Worm (Caenorhabditis elegans) whole organism, young adult: ENCODE measurements around the gene acr-12.

Source experiments
- B0035.1 ChIP-seq: sonication (generic microtip); optimal IDR thresholded peaks from 2 replicates; lab custom pipeline; 2016; ENCODE audit warnings: missing genetic modification characterization, mild to moderate bottlenecking, missing compliant biosample characterization, missing genotype, missing genetic modification reagents
- B0261.1 ChIP-seq: sonication (generic microtip); optimal IDR thresholded peaks from 2 replicates; lab custom pipeline; 2016; ENCODE audit warnings: mild to moderate bottlenecking, missing genetic modification characterization, moderate library complexity, missing compliant biosample characterization
- B0336.3 ChIP-seq: fragments of 200-800 bp; sonication (Bioruptor generic); IDR thresholded peaks from 2 replicates; pipeline ENCODE4 v1.3.6; 2022; ENCODE audit warnings: missing genetic modification characterization, missing compliant biosample characterization
- C17E4.6 ChIP-seq: fragments of 200-800 bp; sonication (Bioruptor generic); IDR thresholded peaks from 2 replicates; pipeline ENCODE4 v1.3.6; 2022; ENCODE audit warnings: missing genetic modification reagents, missing genetic modification characterization, missing compliant biosample characterization
- F22D6.2 ChIP-seq: sonication (generic microtip); optimal IDR thresholded peaks from 2 replicates; lab custom pipeline; 2016; ENCODE audit warnings: mild to moderate bottlenecking, missing genetic modification characterization, missing compliant biosample characterization
- F23B12.7 ChIP-seq: sonication (generic microtip); optimal IDR thresholded peaks from 2 replicates; lab custom pipeline; 2017; ENCODE audit warnings: missing genetic modification characterization, mild to moderate bottlenecking, missing compliant biosample characterization, antibody characterized with exemption, moderate library complexity; ENCODE audit not compliant: insufficient read depth
- F52B5.7 ChIP-seq: sonication (generic microtip); optimal IDR thresholded peaks from 2 replicates; lab custom pipeline; 2016; ENCODE audit warnings: mild to moderate bottlenecking, missing genetic modification characterization, missing compliant biosample characterization
- F57C9.4 ChIP-seq: sonication (generic microtip); optimal IDR thresholded peaks from 2 replicates; lab custom pipeline; 2017; ENCODE audit warnings: mild to moderate bottlenecking, missing genetic modification characterization, missing compliant biosample characterization
- T07F8.4 ChIP-seq: sonication (generic microtip); optimal IDR thresholded peaks from 2 replicates; lab custom pipeline; 2016; ENCODE audit warnings: mild to moderate bottlenecking, missing genetic modification characterization, moderate library complexity, missing compliant biosample characterization
- Y53F4B.3 ChIP-seq: fragments of 200-800 bp; sonication (Bioruptor generic); IDR thresholded peaks from 2 replicates; pipeline ENCODE4 v1.3.6; 2022; ENCODE audit warnings: missing genetic modification reagents, missing genetic modification characterization, missing compliant biosample characterization
- Y67H2A.10 ChIP-seq: fragments of 200-800 bp; sonication (Bioruptor generic); conservative IDR thresholded peaks from 2 replicates; pipeline ENCODE4 v1.3.6; 2022; ENCODE audit warnings: missing genetic modification reagents, missing genetic modification characterization, missing compliant biosample characterization
- ZK185.1 ChIP-seq: sonication (generic microtip); optimal IDR thresholded peaks from 2 replicates; lab custom pipeline; 2016; ENCODE audit warnings: mild to moderate bottlenecking, missing genetic modification characterization, missing compliant biosample characterization; ENCODE audit not compliant: poor library complexity, severe bottlenecking
- akir-1 ChIP-seq: fragments of 200-800 bp; sonication (Bioruptor generic); optimal IDR thresholded peaks from 2 replicates; lab custom pipeline; 2018; ENCODE audit warnings: mild to moderate bottlenecking, missing genetic modification characterization, moderate library complexity, missing compliant biosample characterization
- attf-3 ChIP-seq: fragments of 200-800 bp; sonication (Bioruptor generic); conservative IDR thresholded peaks from 2 replicates; pipeline ENCODE4 v1.3.6; 2022; ENCODE audit warnings: missing genetic modification reagents, missing genetic modification characterization, missing compliant biosample characterization
- bed-1 ChIP-seq: fragments of 200-800 bp; sonication (Bioruptor generic); IDR thresholded peaks from 2 replicates; pipeline ENCODE4 v1.3.6; 2022; ENCODE audit warnings: missing genetic modification reagents, missing genetic modification characterization, missing compliant biosample characterization
- cebp-1 ChIP-seq, 2 experiments: fragments of 200-800 bp in 1 of 2; sonication (Bioruptor generic) in 1 of 2; sonication (generic microtip) in 1 of 2; IDR thresholded peaks in 1 of 2; optimal IDR thresholded peaks in 1 of 2; 2 replicates each; pipeline versions ENCODE4 v1.3.6 to Lab custom; 2017 to 2022; ENCODE audit warnings: missing compliant biosample characterization in 2 of 2, missing genetic modification characterization in 2 of 2, mild to moderate bottlenecking in 1 of 2, missing genetic modification reagents in 1 of 2, moderate library complexity in 1 of 2
- cebp-2 ChIP-seq: fragments of 200-800 bp; sonication (Bioruptor generic); IDR thresholded peaks from 2 replicates; pipeline ENCODE4 v1.3.6; 2022; ENCODE audit warnings: missing genetic modification characterization, missing compliant biosample characterization
- ceh-27 ChIP-seq: fragments of 200-800 bp; sonication (Bioruptor generic); optimal IDR thresholded peaks from 2 replicates; lab custom pipeline; 2018; ENCODE audit warnings: mild to moderate bottlenecking, missing genetic modification characterization, moderate library complexity, missing compliant biosample characterization
- ceh-40 ChIP-seq: fragments of 200-800 bp; sonication (Bioruptor generic); IDR thresholded peaks from 2 replicates; pipeline ENCODE4 v1.3.6; 2022; ENCODE audit warnings: missing genetic modification characterization, missing compliant biosample characterization
- ceh-91 ChIP-seq: fragments of 200-800 bp; sonication (Bioruptor generic); IDR thresholded peaks from 2 replicates; pipeline ENCODE4 v1.3.6; 2022; ENCODE audit warnings: missing genetic modification reagents, missing genetic modification characterization, missing compliant biosample characterization
- dpff-1 ChIP-seq: sonication (generic microtip); optimal IDR thresholded peaks from 2 replicates; lab custom pipeline; 2017; ENCODE audit warnings: mild to moderate bottlenecking, missing genetic modification characterization, missing compliant biosample characterization
- egl-18 ChIP-seq: fragments of 200-800 bp; sonication (Bioruptor generic); IDR thresholded peaks from 2 replicates; pipeline ENCODE4 v1.3.6; 2022; ENCODE audit warnings: missing genetic modification reagents, missing genetic modification characterization, missing compliant biosample characterization
- egl-44 ChIP-seq: fragments of 200-800 bp; sonication (Bioruptor generic); IDR thresholded peaks from 2 replicates; pipeline ENCODE4 v1.3.6; 2022; ENCODE audit warnings: missing genetic modification reagents, missing genetic modification characterization, missing compliant biosample characterization
- egrh-3 ChIP-seq: fragments of 200-800 bp; sonication (Bioruptor generic); IDR thresholded peaks from 2 replicates; pipeline ENCODE4 v1.3.6; 2022; ENCODE audit warnings: missing genetic modification reagents, missing genetic modification characterization, missing compliant biosample characterization
- ekl-4 ChIP-seq: fragments of 200-800 bp; sonication (Bioruptor generic); IDR thresholded peaks from 2 replicates; pipeline ENCODE4 v1.3.6; 2022; ENCODE audit warnings: missing genetic modification reagents, missing genetic modification characterization, missing compliant biosample characterization
- gei-17 ChIP-seq: fragments of 200-800 bp; sonication (Bioruptor generic); optimal IDR thresholded peaks from 2 replicates; lab custom pipeline; 2018; ENCODE audit warnings: mild to moderate bottlenecking, missing genetic modification characterization, missing compliant biosample characterization
- hsf-1 ChIP-seq: fragments of 200-800 bp; sonication (Bioruptor generic); IDR thresholded peaks from 2 replicates; pipeline ENCODE4 v1.3.6; 2022; ENCODE audit warnings: missing genetic modification reagents, missing genetic modification characterization, missing compliant biosample characterization
- lag-1 ChIP-seq: fragments of 200-800 bp; sonication (Bioruptor generic); IDR thresholded peaks from 2 replicates; pipeline ENCODE4 v1.3.6; 2022; ENCODE audit warnings: missing genetic modification reagents, missing genetic modification characterization, missing compliant biosample characterization
- let-526 ChIP-seq: fragments of 200-800 bp; sonication (Bioruptor generic); IDR thresholded peaks from 2 replicates; pipeline ENCODE4 v1.3.6; 2022; ENCODE audit warnings: missing genetic modification reagents, missing genetic modification characterization, missing compliant biosample characterization
- let-607 ChIP-seq, 2 experiments: fragments of 200-800 bp in 1 of 2; sonication (Bioruptor generic) in 1 of 2; sonication (generic microtip) in 1 of 2; optimal IDR thresholded peaks; 2 replicates each; lab custom pipeline; 2016 to 2018; ENCODE audit warnings: mild to moderate bottlenecking in 2 of 2, missing compliant biosample characterization in 2 of 2, missing genetic modification characterization in 2 of 2, moderate library complexity in 2 of 2, missing genotype in 1 of 2
- lin-35 ChIP-seq, 3 experiments: fragments of 150-350 bp in 2 of 3; sonication (generic microtip) in 1 of 3; optimal IDR thresholded peaks; 2 replicates each; lab custom pipeline; 2014 to 2018; ENCODE audit warnings: missing biosample characterization in 3 of 3, missing genetic modification characterization in 3 of 3, missing genetic modification reagents in 3 of 3
- madf-10 ChIP-seq: sonication (generic microtip); optimal IDR thresholded peaks from 2 replicates; lab custom pipeline; 2016; ENCODE audit warnings: mild to moderate bottlenecking, missing genetic modification characterization, missing compliant biosample characterization
- madf-8 ChIP-seq: fragments of 200-800 bp; sonication (Bioruptor generic); conservative IDR thresholded peaks from 2 replicates; pipeline ENCODE4 v1.3.6; 2022; ENCODE audit warnings: missing genetic modification reagents, missing genetic modification characterization, missing compliant biosample characterization
- mel-28 ChIP-seq: sonication (generic microtip); optimal IDR thresholded peaks from 2 replicates; lab custom pipeline; 2016; ENCODE audit warnings: borderline replicate concordance, mild to moderate bottlenecking, missing genetic modification characterization, missing compliant biosample characterization
- nfya-2 ChIP-seq: fragments of 200-800 bp; sonication (Bioruptor generic); IDR thresholded peaks from 2 replicates; pipeline ENCODE4 v1.3.6; 2022; ENCODE audit warnings: missing genetic modification reagents, missing genetic modification characterization, missing compliant biosample characterization
- nhr-120 ChIP-seq: fragments of 200-800 bp; sonication (Bioruptor generic); IDR thresholded peaks from 2 replicates; pipeline ENCODE4 v1.3.6; 2022; ENCODE audit warnings: missing genetic modification characterization, missing compliant biosample characterization
- nhr-80 ChIP-seq: sonication (generic microtip); optimal IDR thresholded peaks from 2 replicates; lab custom pipeline; 2016; ENCODE audit warnings: missing genetic modification characterization, missing compliant biosample characterization
- nhr-90 ChIP-seq: sonication (generic microtip); optimal IDR thresholded peaks from 2 replicates; lab custom pipeline; 2016; ENCODE audit warnings: missing genotype, mild to moderate bottlenecking, missing genetic modification characterization, missing compliant biosample characterization
- pha-4 ChIP-seq: fragments of 150-350 bp; sonication (generic microtip); optimal IDR thresholded peaks from 2 replicates; lab custom pipeline; 2014; ENCODE audit warnings: missing biosample characterization, missing genetic modification reagents, missing genetic modification characterization
- repo-1 ChIP-seq: sonication (generic microtip); optimal IDR thresholded peaks from 2 replicates; lab custom pipeline; 2017; ENCODE audit warnings: mild to moderate bottlenecking, missing genetic modification characterization, missing compliant biosample characterization
- rpc-1 ChIP-seq, 2 experiments: fragments of 150-350 bp in 1 of 2; sonication (generic microtip) in 1 of 2; optimal IDR thresholded peaks; 2 replicates each; lab custom pipeline; 2014 to 2018; ENCODE audit warnings: missing biosample characterization in 1 of 2, missing genetic modification characterization in 1 of 2, missing genetic modification reagents in 1 of 2, missing genotype in 1 of 2
- snpc-1.3 ChIP-seq: sonication (generic microtip); optimal IDR thresholded peaks from 2 replicates; lab custom pipeline; 2017; ENCODE audit warnings: missing genetic modification characterization, mild to moderate bottlenecking, missing compliant biosample characterization, antibody characterized with exemption, moderate library complexity, missing genotype, missing genetic modification reagents; ENCODE audit not compliant: insufficient read depth
- somi-1 ChIP-seq: fragments of 200-800 bp; sonication (Bioruptor generic); optimal IDR thresholded peaks from 2 replicates; lab custom pipeline; 2018; ENCODE audit warnings: mild to moderate bottlenecking, missing genetic modification characterization, missing compliant biosample characterization
- tlf-1 ChIP-seq: fragments of 200-800 bp; sonication (Bioruptor generic); optimal IDR thresholded peaks from 2 replicates; lab custom pipeline; 2018; ENCODE audit warnings: mild to moderate bottlenecking, missing genetic modification characterization, missing compliant biosample characterization
- ztf-22 ChIP-seq: fragments of 200-800 bp; sonication (Bioruptor generic); optimal IDR thresholded peaks from 2 replicates; lab custom pipeline; 2018; ENCODE audit warnings: mild to moderate bottlenecking, missing genetic modification characterization, moderate library complexity, missing compliant biosample characterization
- ztf-26 ChIP-seq: sonication (generic microtip); optimal IDR thresholded peaks from 2 replicates; lab custom pipeline; 2017; ENCODE audit warnings: missing genetic modification characterization, missing compliant biosample characterization
- ztf-6 ChIP-seq: fragments of 200-800 bp; sonication (Bioruptor generic); IDR thresholded peaks from 2 replicates; pipeline ENCODE4 v1.3.6; 2022; ENCODE audit warnings: missing genetic modification reagents, missing genetic modification characterization, missing compliant biosample characterization

The acr-12 gene

ce11 chrX:13514384-13514783, 18.3 kb upstream of the acr-12 start:
- TF ChIP-seq cebp-2 (GFP tag; lab: Robert Waterston, UW) (0 out of 2 replicates have a peak, but pooled peaks have one; percentile 53), somi-1 (GFP tag; lab: Kevin White, UChicago) (peak; percentile 71), pha-4 (tag; lab: Kevin White, UChicago) (no peak), egrh-3 (GFP tag; lab: Robert Waterston, UW) (no peak), F23B12.7 (tag; lab: Kevin White, UChicago) (peak; percentile 76), B0336.3 (GFP tag; lab: Robert Waterston, UW) (peak; percentile 74), ZK185.1 (tag; lab: Kevin White, UChicago) (peak; percentile 92), tlf-1 (GFP tag; lab: Kevin White, UChicago) (peak; percentile 82), ztf-22 (GFP tag; lab: Kevin White, UChicago) (no peak), ztf-26 (tag; lab: Kevin White, UChicago) (peak; percentile 84), attf-3 (GFP tag; lab: Robert Waterston, UW) (0 out of 2 replicates have a peak, but pooled peaks have one; percentile 26), F52B5.7 (tag; lab: Kevin White, UChicago) (no peak), let-607 (tag; optimal IDR thresholded peaks at IDR 0.05; lab: Kevin White, UChicago) (peak in 1 of 2 experiments; percentile 71), ekl-4 (peak; percentile 42; the same call in 1 of the 2 replicates), ceh-91 (no peak), T07F8.4 (peak; percentile 14), let-526 (GFP tag; lab: Robert Waterston, UW) (no peak), lin-35 (GFP tag; optimal IDR thresholded peaks at IDR 0.05; lab: Kevin White, UChicago) (peak in 2 of 3 experiments; percentile 24 to 89), snpc-1.3 (tag; lab: Kevin White, UChicago) (no peak), madf-10 (tag; lab: Kevin White, UChicago) (peak; percentile 72), B0035.1 (tag; lab: Kevin White, UChicago) (peak; percentile 67), ztf-6 (no peak), mel-28 (tag; lab: Kevin White, UChicago) (no peak), madf-8 (no peak), cebp-1 (GFP tag; IDR thresholded peaks at IDR 0.05; lab: Robert Waterston, UW) (no peak; the same call in 1 of the 2 replicates), cebp-1 (tag; optimal IDR thresholded peaks at IDR 0.05; lab: Kevin White, UChicago) (peak; percentile 83), repo-1 (peak; percentile 71), F57C9.4 (no peak), nfya-2 (GFP tag; lab: Robert Waterston, UW) (no peak), hsf-1 (GFP tag; lab: Robert Waterston, UW) (no peak), bed-1 (no peak), nhr-120 (GFP tag; lab: Robert Waterston, UW) (no peak), egl-44 (GFP tag; lab: Robert Waterston, UW) (no peak), lag-1 (GFP tag; lab: Robert Waterston, UW) (no peak), nhr-90 (tag; lab: Kevin White, UChicago) (no peak), Y67H2A.10 (GFP tag; lab: Robert Waterston, UW) (no peak), ceh-40 (GFP tag; lab: Robert Waterston, UW) (no peak), F22D6.2 (tag; lab: Kevin White, UChicago) (peak; percentile 74), C17E4.6 (GFP tag; lab: Robert Waterston, UW) (no peak), egl-18 (no peak), nhr-80 (peak; percentile 55), dpff-1 (tag; lab: Kevin White, UChicago) (no peak), akir-1 (GFP tag; lab: Kevin White, UChicago) (peak; percentile 38), rpc-1 (optimal IDR thresholded peaks at IDR 0.05; lab: Kevin White, UChicago) (no peak), rpc-1 (tag; optimal IDR thresholded peaks at IDR 0.05; lab: Kevin White, UChicago) (no peak), Y53F4B.3 (no peak), B0261.1 (tag; lab: Kevin White, UChicago) (peak; percentile 57), gei-17 (GFP tag; lab: Kevin White, UChicago) (peak; percentile 95), ceh-27 (GFP tag; lab: Kevin White, UChicago) (peak; percentile 76)
